Worm (Caenorhabditis elegans) whole organism, L4 larva: ENCODE results near the gene comt-5.
A peak's percentile ranks its signal among the peaks of the same experiment; 100 is the strongest.

Experiments used
- F26F4.8 ChIP-seq: fragments of 200-800 bp; sonication (Bioruptor generic); conservative IDR thresholded peaks from 2 replicates; pipeline ENCODE4 v1.3.6; 2022; ENCODE audit warnings: missing genetic modification characterization, missing compliant biosample characterization
- F49E8.2 ChIP-seq: sonication (generic microtip); optimal IDR thresholded peaks from 2 replicates; lab custom pipeline; 2016; ENCODE audit warnings: missing compliant biosample characterization, mild to moderate bottlenecking, missing genetic modification characterization, borderline replicate concordance
- T20F7.1 ChIP-seq: fragments of 200-800 bp; sonication (Bioruptor generic); optimal IDR thresholded peaks from 2 replicates; lab custom pipeline; 2018; ENCODE audit warnings: mild to moderate bottlenecking, missing genetic modification characterization, missing compliant biosample characterization
- T26A8.4 ChIP-seq: fragments of 200-800 bp; sonication (Bioruptor generic); IDR thresholded peaks from 2 replicates; pipeline ENCODE4 v1.3.6; 2022; ENCODE audit warnings: missing genetic modification characterization, missing compliant biosample characterization
- Y48G9A.11 ChIP-seq: fragments of 200-800 bp; sonication (Bioruptor generic); IDR thresholded peaks from 2 replicates; pipeline ENCODE4 v1.3.6; 2022; ENCODE audit warnings: missing genetic modification reagents, missing genetic modification characterization, missing compliant biosample characterization
- ZK337.2 ChIP-seq: fragments of 200-800 bp; sonication (Bioruptor generic); IDR thresholded peaks from 2 replicates; pipeline ENCODE4 v1.3.6; 2022; ENCODE audit warnings: missing genetic modification reagents, missing genetic modification characterization, missing compliant biosample characterization
- ZK546.5 ChIP-seq, 2 experiments: sonication (generic microtip); optimal IDR thresholded peaks; 2 replicates each; lab custom pipeline; 2017; ENCODE audit warnings: missing biosample characterization in 2 of 2, missing genetic modification characterization in 2 of 2
- aha-1 ChIP-seq: fragments of 150-350 bp; peaks from one replicate; lab custom pipeline; 2014; ENCODE audit warnings: missing biosample characterization, missing genetic modification characterization
- ceh-82 ChIP-seq: sonication (generic microtip); optimal IDR thresholded peaks from 2 replicates; lab custom pipeline; 2017; ENCODE audit warnings: missing biosample characterization, missing genetic modification characterization
- ces-1 ChIP-seq: fragments of 150-350 bp; sonication (generic microtip); optimal IDR thresholded peaks from 4 replicates; lab custom pipeline; 2014; ENCODE audit warnings: missing biosample characterization, missing genetic modification reagents, missing genetic modification characterization
- daf-12 ChIP-seq: fragments of 150-350 bp; optimal IDR thresholded peaks from 2 replicates; lab custom pipeline; 2014; ENCODE audit warnings: missing biosample characterization, missing genetic modification reagents, missing genetic modification characterization
- daf-16 ChIP-seq, 3 experiments: sonication (generic microtip); optimal IDR thresholded peaks; 2 replicates each; lab custom pipeline; 2016 to 2017; ENCODE audit warnings: missing genetic modification characterization in 3 of 3, missing genetic modification reagents in 3 of 3, mild to moderate bottlenecking in 2 of 3, missing compliant biosample characterization in 2 of 3, missing biosample characterization in 1 of 3, moderate library complexity in 1 of 3
- dmd-6 ChIP-seq: fragments of 200-800 bp; sonication (Bioruptor generic); IDR thresholded peaks from 2 replicates; pipeline ENCODE4 v1.3.6; 2022; ENCODE audit warnings: missing genetic modification reagents, missing genetic modification characterization, missing compliant biosample characterization
- dmd-8 ChIP-seq: fragments of 200-800 bp; sonication (Bioruptor generic); IDR thresholded peaks from 2 replicates; pipeline ENCODE4 v1.3.6; 2022; ENCODE audit warnings: missing genetic modification characterization, missing compliant biosample characterization
- dmd-9 ChIP-seq: fragments of 200-800 bp; sonication (Bioruptor generic); IDR thresholded peaks from 2 replicates; pipeline ENCODE4 v1.3.6; 2022; ENCODE audit warnings: missing genetic modification reagents, missing genetic modification characterization, missing compliant biosample characterization
- dpl-1 ChIP-seq: fragments of 150-350 bp; optimal IDR thresholded peaks from 2 replicates; lab custom pipeline; 2014; ENCODE audit warnings: missing biosample characterization, missing genetic modification reagents, missing genetic modification characterization
- duxl-1 ChIP-seq: sonication (generic microtip); optimal IDR thresholded peaks from 2 replicates; lab custom pipeline; 2016; ENCODE audit warnings: mild to moderate bottlenecking, missing genetic modification characterization, moderate library complexity, missing compliant biosample characterization; ENCODE audit not compliant: poor library complexity
- dve-1 ChIP-seq: sonication (generic microtip); optimal IDR thresholded peaks from 2 replicates; lab custom pipeline; 2017; ENCODE audit warnings: antibody characterized with exemption, mild to moderate bottlenecking, missing genetic modification characterization, missing compliant biosample characterization; ENCODE audit not compliant: insufficient read depth
- egl-27 ChIP-seq: sonication (generic microtip); optimal IDR thresholded peaks from 3 replicates; lab custom pipeline; 2017; ENCODE audit warnings: missing biosample characterization, missing genetic modification reagents, missing genetic modification characterization
- egl-43 ChIP-seq: fragments of 200-800 bp; sonication (Bioruptor generic); IDR thresholded peaks from 2 replicates; pipeline ENCODE4 v1.3.6; 2022; ENCODE audit warnings: missing genetic modification reagents, missing genetic modification characterization, missing compliant biosample characterization
- gei-8 ChIP-seq: fragments of 200-800 bp; sonication (Bioruptor generic); optimal IDR thresholded peaks from 2 replicates; lab custom pipeline; 2018; ENCODE audit warnings: mild to moderate bottlenecking, missing genetic modification characterization, missing compliant biosample characterization
- hlh-11 ChIP-seq: fragments of 200-800 bp; sonication (Bioruptor generic); optimal IDR thresholded peaks from 2 replicates; lab custom pipeline; 2018; ENCODE audit warnings: mild to moderate bottlenecking, missing genetic modification characterization, missing compliant biosample characterization
- hmg-1.1 ChIP-seq: fragments of 200-800 bp; sonication (Bioruptor generic); IDR thresholded peaks from 2 replicates; pipeline ENCODE4 v1.3.6; 2022; ENCODE audit warnings: missing genetic modification reagents, missing genetic modification characterization, missing compliant biosample characterization
- jun-1 ChIP-seq: fragments of 150-350 bp; optimal IDR thresholded peaks from 2 replicates; lab custom pipeline; 2014; ENCODE audit warnings: missing biosample characterization, missing genetic modification reagents, missing genetic modification characterization
- lin-15B ChIP-seq: fragments of 150-350 bp; sonication (generic microtip); optimal IDR thresholded peaks from 3 replicates; lab custom pipeline; 2014; ENCODE audit warnings: missing biosample characterization, missing genetic modification characterization
- lin-29 ChIP-seq: fragments of 200-800 bp; sonication (Bioruptor generic); IDR thresholded peaks from 2 replicates; pipeline ENCODE4 v1.3.6; 2022; ENCODE audit warnings: missing genetic modification reagents, missing genetic modification characterization, missing compliant biosample characterization
- lin-38 ChIP-seq: fragments of 200-800 bp; sonication (Bioruptor generic); IDR thresholded peaks from 2 replicates; pipeline ENCODE4 v1.3.6; 2022; ENCODE audit warnings: missing genetic modification reagents, missing genetic modification characterization, missing compliant biosample characterization
- madf-5 ChIP-seq, 2 experiments: fragments of 200-800 bp; sonication (Bioruptor generic); IDR thresholded peaks; 2 replicates each; pipeline ENCODE4 v1.3.6; 2022; ENCODE audit warnings: missing compliant biosample characterization in 2 of 2, missing genetic modification characterization in 2 of 2
- madf-9 ChIP-seq: fragments of 200-800 bp; sonication (Bioruptor generic); conservative IDR thresholded peaks from 2 replicates; pipeline ENCODE4 v1.3.6; 2022; ENCODE audit warnings: missing genetic modification reagents, missing genetic modification characterization, missing compliant biosample characterization
- mdl-1 ChIP-seq, 2 experiments: fragments of 150-350 bp in 1 of 2; sonication (generic microtip) in 1 of 2; optimal IDR thresholded peaks; 2 replicates each; lab custom pipeline; 2014 to 2017; ENCODE audit warnings: missing biosample characterization in 2 of 2, missing genetic modification characterization in 2 of 2
- mep-1 ChIP-seq: fragments of 150-350 bp; sonication (generic microtip); optimal IDR thresholded peaks from 3 replicates; lab custom pipeline; 2014; ENCODE audit warnings: missing biosample characterization, missing genetic modification characterization
- mes-2 ChIP-seq: sonication (generic microtip); optimal IDR thresholded peaks from 2 replicates; lab custom pipeline; 2016; ENCODE audit warnings: missing genotype, mild to moderate bottlenecking, missing genetic modification characterization, missing compliant biosample characterization; ENCODE audit not compliant: poor library complexity, severe bottlenecking
- mxl-2 ChIP-seq: fragments of 200-800 bp; sonication (Bioruptor generic); conservative IDR thresholded peaks from 2 replicates; pipeline ENCODE4 v1.3.6; 2022; ENCODE audit warnings: missing genetic modification reagents, missing genetic modification characterization, missing compliant biosample characterization
- mxl-3 ChIP-seq: fragments of 200-800 bp; sonication (Bioruptor generic); optimal IDR thresholded peaks from 2 replicates; lab custom pipeline; 2018; ENCODE audit warnings: mild to moderate bottlenecking, missing genetic modification characterization, missing compliant biosample characterization
- nhr-102 ChIP-seq: sonication (generic microtip); optimal IDR thresholded peaks from 2 replicates; lab custom pipeline; 2016; ENCODE audit warnings: mild to moderate bottlenecking, missing genetic modification characterization, moderate library complexity, missing compliant biosample characterization
- nhr-237 ChIP-seq: sonication (generic microtip); optimal IDR thresholded peaks from 2 replicates; lab custom pipeline; 2017; ENCODE audit warnings: missing biosample characterization, missing genetic modification characterization
- nhr-25 ChIP-seq: sonication (generic microtip); optimal IDR thresholded peaks from 2 replicates; lab custom pipeline; 2017; ENCODE audit warnings: missing genetic modification characterization, mild to moderate bottlenecking, missing compliant biosample characterization, antibody characterized with exemption, moderate library complexity, borderline replicate concordance; ENCODE audit not compliant: insufficient read depth
- nhr-28 ChIP-seq: fragments of 150-350 bp; optimal IDR thresholded peaks from 2 replicates; lab custom pipeline; 2014; ENCODE audit warnings: missing biosample characterization, missing genetic modification characterization
- nhr-41 ChIP-seq: fragments of 200-800 bp; sonication (Bioruptor generic); IDR thresholded peaks from 2 replicates; pipeline ENCODE4 v1.3.6; 2022; ENCODE audit warnings: missing genetic modification reagents, missing genetic modification characterization, missing compliant biosample characterization
- nhr-77 ChIP-seq: fragments of 150-350 bp; optimal IDR thresholded peaks from 2 replicates; lab custom pipeline; 2014; ENCODE audit warnings: missing biosample characterization, missing genetic modification characterization
- php-3 ChIP-seq: fragments of 200-800 bp; sonication (Bioruptor generic); IDR thresholded peaks from 2 replicates; pipeline ENCODE4 v1.3.6; 2022; ENCODE audit warnings: missing genetic modification reagents, missing genetic modification characterization, missing compliant biosample characterization
- set-16 ChIP-seq: fragments of 200-800 bp; sonication (Bioruptor generic); IDR thresholded peaks from 2 replicates; pipeline ENCODE4 v1.3.6; 2022; ENCODE audit warnings: missing genetic modification reagents, missing genetic modification characterization, missing compliant biosample characterization
- snpc-4 ChIP-seq: fragments of 150-350 bp; optimal IDR thresholded peaks from 2 replicates; lab custom pipeline; 2014; ENCODE audit warnings: missing biosample characterization, missing genetic modification characterization
- spr-1 ChIP-seq: sonication (generic microtip); optimal IDR thresholded peaks from 2 replicates; lab custom pipeline; 2016; ENCODE audit warnings: mild to moderate bottlenecking, missing genetic modification characterization, missing compliant biosample characterization
- tag-97 ChIP-seq: fragments of 200-800 bp; sonication (Bioruptor generic); IDR thresholded peaks from 2 replicates; pipeline ENCODE4 v1.3.6; 2022; ENCODE audit warnings: missing genetic modification characterization, missing compliant biosample characterization
- tra-1 ChIP-seq: fragments of 200-800 bp; sonication (Bioruptor generic); IDR thresholded peaks from 2 replicates; pipeline ENCODE4 v1.3.6; 2022; ENCODE audit warnings: missing genetic modification reagents, missing genetic modification characterization, missing compliant biosample characterization
- unc-62 ChIP-seq, 3 experiments: fragments of 150-350 bp in 1 of 3; sonication (generic microtip); optimal IDR thresholded peaks in 2 of 3; peaks in 1 of 3; 1 replicate in 1 of 3; 2 replicates in 2 of 3; lab custom pipeline; 2014 to 2017; ENCODE audit warnings: missing biosample characterization in 3 of 3, missing genetic modification characterization in 3 of 3, missing genetic modification reagents in 3 of 3, missing genotype in 1 of 3
- vab-7 ChIP-seq: fragments of 200-800 bp; sonication (Bioruptor generic); IDR thresholded peaks from 2 replicates; pipeline ENCODE4 v1.3.6; 2022; ENCODE audit warnings: missing genetic modification reagents, missing genetic modification characterization, missing compliant biosample characterization
- zfp-3 ChIP-seq: fragments of 200-800 bp; sonication (Bioruptor generic); conservative IDR thresholded peaks from 2 replicates; pipeline ENCODE4 v1.3.6; 2022; ENCODE audit warnings: missing genetic modification reagents, missing genetic modification characterization, missing compliant biosample characterization
- ztf-11 ChIP-seq: fragments of 150-350 bp; optimal IDR thresholded peaks from 2 replicates; lab custom pipeline; 2014; ENCODE audit warnings: missing biosample characterization, missing genetic modification characterization

The comt-5 gene

ce11 chrV:2008412-2008811, 45.0 kb downstream of the comt-5 start:
- TF ChIP-seq mxl-2 (GFP tag; lab: Robert Waterston, UW): no peak
- TF ChIP-seq nhr-25: no peak
- peak; percentile 62 for TF ChIP-seq nhr-77 (tag; lab: Kevin White, UChicago)
- peak; percentile 64 for TF ChIP-seq duxl-1
- TF ChIP-seq vab-7 (GFP tag; lab: Robert Waterston, UW): no peak
- TF ChIP-seq nhr-28 (tag; lab: Kevin White, UChicago): peak; percentile 54
- no peak for TF ChIP-seq ztf-11 (tag; lab: Kevin White, UChicago)
- TF ChIP-seq dmd-9 (GFP tag; lab: Robert Waterston, UW): no peak
- TF ChIP-seq daf-12: no peak
- TF ChIP-seq mes-2 (tag; lab: Kevin White, UChicago): peak; percentile 94
- no peak for TF ChIP-seq lin-29 (GFP tag; lab: Robert Waterston, UW)
- TF ChIP-seq F26F4.8 (GFP tag; lab: Robert Waterston, UW): no peak
- no peak for TF ChIP-seq tra-1 (GFP tag; lab: Robert Waterston, UW)
- peak; percentile 88 for TF ChIP-seq lin-38 (GFP tag; lab: Robert Waterston, UW)
- peak; percentile 50; the same call in 1 of the 2 replicates for TF ChIP-seq hmg-1.1 (GFP tag; lab: Robert Waterston, UW)
- TF ChIP-seq madf-9 (GFP tag; lab: Robert Waterston, UW): 0 out of 2 replicates have a peak, but pooled peaks have one; percentile 33
- peak in 1 of 2 experiments; percentile 80 for TF ChIP-seq unc-62 (GFP tag; optimal IDR thresholded peaks at IDR 0.05 in 1 of 2; lab: Kevin White, UChicago)
- no peak for TF ChIP-seq unc-62 (tag; optimal IDR thresholded peaks at IDR 0.05; lab: Kevin White, UChicago)
- peak; percentile 49 for TF ChIP-seq hlh-11 (tag; lab: Kevin White, UChicago)
- no peak for TF ChIP-seq ces-1 (GFP tag; lab: Kevin White, UChicago)
- TF ChIP-seq F49E8.2 (tag; lab: Kevin White, UChicago): no peak
- no peak for TF ChIP-seq set-16
- TF ChIP-seq php-3: no peak
- TF ChIP-seq aha-1 (tag; lab: Kevin White, UChicago): no peak
- peak; percentile 15 for TF ChIP-seq lin-15B (tag; lab: Kevin White, UChicago)
- TF ChIP-seq dve-1 (tag; lab: Kevin White, UChicago): peak; percentile 34
- peak; percentile 67 for TF ChIP-seq T26A8.4 (GFP tag; lab: Robert Waterston, UW)
- no peak for TF ChIP-seq T20F7.1 (GFP tag; lab: Kevin White, UChicago)
- peak; percentile 3 for TF ChIP-seq mxl-3 (GFP tag; lab: Kevin White, UChicago)
- no peak for TF ChIP-seq ZK546.5 (tag; optimal IDR thresholded peaks at IDR 0.05; lab: Kevin White, UChicago)
- TF ChIP-seq dmd-8 (GFP tag; lab: Robert Waterston, UW): no peak
- no peak for TF ChIP-seq spr-1 (tag; lab: Kevin White, UChicago)
- TF ChIP-seq zfp-3 (GFP tag; lab: Robert Waterston, UW): no peak
- TF ChIP-seq madf-5 (GFP tag; IDR thresholded peaks at IDR 0.05; lab: Robert Waterston, UW): no peak
- peak; percentile 70 for TF ChIP-seq nhr-102 (tag; lab: Kevin White, UChicago)
- TF ChIP-seq Y48G9A.11 (GFP tag; lab: Robert Waterston, UW): peak; percentile 60; the same call in 1 of the 2 replicates
- no peak for TF ChIP-seq daf-16 (GFP tag; optimal IDR thresholded peaks at IDR 0.05; lab: Kevin White, UChicago)
- peak; percentile 25 for TF ChIP-seq daf-16 (tag; optimal IDR thresholded peaks at IDR 0.05; lab: Kevin White, UChicago)
- TF ChIP-seq dmd-6 (GFP tag; lab: Robert Waterston, UW): peak; percentile 66
- TF ChIP-seq nhr-41 (GFP tag; lab: Robert Waterston, UW): no peak
- TF ChIP-seq tag-97: no peak
- TF ChIP-seq nhr-237 (tag; lab: Kevin White, UChicago): no peak
- TF ChIP-seq ZK337.2 (GFP tag; lab: Robert Waterston, UW): no peak
- no peak for TF ChIP-seq snpc-4 (tag; lab: Kevin White, UChicago)
- TF ChIP-seq egl-27: no peak
- no peak for TF ChIP-seq jun-1 (tag; lab: Kevin White, UChicago)
- no peak for TF ChIP-seq gei-8 (GFP tag; lab: Kevin White, UChicago)
- TF ChIP-seq dpl-1 (GFP tag; lab: Kevin White, UChicago): peak; percentile 40
- TF ChIP-seq mep-1 (tag; lab: Kevin White, UChicago): no peak
- no peak for TF ChIP-seq ceh-82 (tag; lab: Kevin White, UChicago)
- no peak for TF ChIP-seq mdl-1 (tag; optimal IDR thresholded peaks at IDR 0.05; lab: Kevin White, UChicago)
- TF ChIP-seq egl-43 (GFP tag; lab: Robert Waterston, UW): no peak
